Worm (Caenorhabditis elegans): ENCODE measurements around the gene strd-1.

ce11 chrIII:10908543-10908942, 38.7 kb upstream of the strd-1 start:
- TF ChIP-seq nhr-25 (tag; optimal IDR thresholded peaks at IDR 0.05; ENCODE audit: borderline replicate concordance, insufficient read depth) (no peak), daf-8 (GFP tag; IDR thresholded peaks at IDR 0.05) (no peak), arid-1 (GFP tag; conservative IDR thresholded peaks at IDR 0.05) (no peak), F49E8.2 (tag; optimal IDR thresholded peaks at IDR 0.05; ENCODE audit: borderline replicate concordance) (no peak), skn-1 (tag; optimal IDR thresholded peaks at IDR 0.05) (no peak), ztf-11 (tag; optimal IDR thresholded peaks at IDR 0.05) (no peak)

Measured in whole organism, L4 larva.